Fruit fly (Drosophila melanogaster): ENCODE data around the gene CG31272.

Gene CG31272

DNA sequence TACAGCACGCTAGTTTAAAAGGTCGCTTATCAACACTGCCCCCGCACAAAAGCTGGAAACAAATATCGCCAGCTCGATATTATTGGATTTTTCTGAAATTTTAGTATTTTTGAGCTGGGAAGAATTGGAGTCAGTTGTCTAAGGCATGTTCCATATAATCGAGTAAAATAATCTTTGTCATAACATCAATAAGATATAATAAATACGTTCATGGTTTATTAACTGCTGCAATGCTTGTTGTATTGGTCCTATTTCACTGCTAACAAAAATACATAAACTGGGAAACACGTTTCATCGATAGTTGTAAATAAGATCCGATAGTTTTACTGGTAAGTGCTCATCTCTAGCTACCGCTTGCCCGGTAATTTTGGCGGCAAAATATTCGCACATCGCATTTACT is 29.0 kb upstream of the CG31272 start, which contains the start of the genes Art1 and Mcm5 (continued):
- peak; percentile 92 for TF ChIP-seq unc-4 (GFP tag; IDR thresholded peaks at IDR 0.05; ENCODE audit: partially characterized antibody)
- no peak for TF ChIP-seq ab (GFP tag; optimal IDR thresholded peaks at IDR 0.05)
- TF ChIP-seq CG1792 (GFP tag; optimal IDR thresholded peaks at IDR 0.05) = peak; percentile 19
- TF ChIP-seq B-H1 (GFP tag; IDR thresholded peaks at IDR 0.05) = no peak
- TF ChIP-seq br (optimal IDR thresholded peaks at IDR 0.05) = no peak
- TF ChIP-seq tll (GFP tag; optimal IDR thresholded peaks at IDR 0.05) = peak; percentile 31 to 59
- TF ChIP-seq slou (GFP tag; optimal IDR thresholded peaks at IDR 0.05) = no peak
- TF ChIP-seq sqz (GFP tag; optimal IDR thresholded peaks at IDR 0.05) = no peak
- no peak for TF ChIP-seq CG12942 (GFP tag; optimal IDR thresholded peaks at IDR 0.05)
- TF ChIP-seq CG6175 (GFP tag; IDR thresholded peaks at IDR 0.05) = no peak
- TF ChIP-seq CG12104 (GFP tag; optimal IDR thresholded peaks at IDR 0.05) = peak; percentile 30
- TF ChIP-seq inv (GFP tag; IDR thresholded peaks at IDR 0.05; ENCODE audit: partially characterized antibody) = peak; percentile 91
- peak; percentile 56 to 61 for TF ChIP-seq dpn (GFP tag; optimal IDR thresholded peaks at IDR 0.05)
- TF ChIP-seq CG9797 (GFP tag; optimal IDR thresholded peaks at IDR 0.05) = peak; percentile 89
- no peak for TF ChIP-seq gt (GFP tag; IDR thresholded peaks at IDR 0.05)
- TF ChIP-seq cwo (GFP tag; optimal IDR thresholded peaks at IDR 0.05) = no peak
- no peak for TF ChIP-seq CG7271 (tag; optimal IDR thresholded peaks at IDR 0.05)
- TF ChIP-seq CG13123 (GFP tag; optimal IDR thresholded peaks at IDR 0.05) = peak; percentile 12
- peak; percentile 17 for TF ChIP-seq CG18599 (GFP tag; optimal IDR thresholded peaks at IDR 0.05)
- no peak for TF ChIP-seq CG18619 (GFP tag; optimal IDR thresholded peaks at IDR 0.05)
- TF ChIP-seq ap (GFP tag; IDR thresholded peaks at IDR 0.05) = no peak
- TF ChIP-seq CG10959 (GFP tag; IDR thresholded peaks at IDR 0.05) = no peak
- TF ChIP-seq pfk (GFP tag; optimal IDR thresholded peaks at IDR 0.05) = no peak
- TF ChIP-seq dm (GFP tag; optimal IDR thresholded peaks at IDR 0.05) = peak; percentile 92
- no peak for TF ChIP-seq CG10462 (GFP tag; optimal IDR thresholded peaks at IDR 0.05)
- TF ChIP-seq btn (GFP tag; optimal IDR thresholded peaks at IDR 0.05) = no peak
- no peak for TF ChIP-seq CG12299 (tag; optimal IDR thresholded peaks at IDR 0.05)
- TF ChIP-seq CG8478 (optimal IDR thresholded peaks at IDR 0.05) = no peak
- no peak for TF ChIP-seq bowl (GFP tag; IDR thresholded peaks at IDR 0.05)
- TF ChIP-seq ttk (GFP tag; IDR thresholded peaks at IDR 0.05) = no peak
- no peak; the same call in 1 of the 2 replicates for TF ChIP-seq tna (GFP tag; IDR thresholded peaks at IDR 0.05; ENCODE audit: partially characterized antibody)
- TF ChIP-seq D (optimal IDR thresholded peaks at IDR 0.05) = no peak
- no peak for TF ChIP-seq D (GFP tag; optimal IDR thresholded peaks at IDR 0.05)
- TF ChIP-seq tup (GFP tag; optimal IDR thresholded peaks at IDR 0.05) = no peak
- TF ChIP-seq schlank (tag; optimal IDR thresholded peaks at IDR 0.05) = no peak
- TF ChIP-seq CG18764 (GFP tag; optimal IDR thresholded peaks at IDR 0.05) = peak; percentile 27
- TF ChIP-seq TFAM (GFP tag; optimal IDR thresholded peaks at IDR 0.05) = no peak
- peak; percentile 49 for TF ChIP-seq CG17829 (tag; optimal IDR thresholded peaks at IDR 0.05)
- TF ChIP-seq nau (GFP tag; optimal IDR thresholded peaks at IDR 0.05) = no peak
- no peak for TF ChIP-seq fd96Cb (tag; optimal IDR thresholded peaks at IDR 0.05)
- no peak for TF ChIP-seq CG31365 (tag; optimal IDR thresholded peaks at IDR 0.05)
- peak; percentile 86 for TF ChIP-seq amos (GFP tag; IDR thresholded peaks at IDR 0.05; ENCODE audit: partially characterized antibody)
- TF ChIP-seq Bteb2 (GFP tag; optimal IDR thresholded peaks at IDR 0.05) = peak; percentile 50
- peak in 1 of 2 experiments; percentile 49 for TF ChIP-seq Pdp1 (GFP tag; optimal IDR thresholded peaks at IDR 0.05)
- TF ChIP-seq unpg (GFP tag; optimal IDR thresholded peaks at IDR 0.05) = no peak
- TF ChIP-seq Abd-B (GFP tag; optimal IDR thresholded peaks at IDR 0.05) = peak; percentile 51
- TF ChIP-seq Lhr (GFP tag; optimal IDR thresholded peaks at IDR 0.05) = peak; percentile 52
- TF ChIP-seq zen2 (GFP tag; IDR thresholded peaks at IDR 0.05; ENCODE audit: partially characterized antibody) = peak; percentile 75; the same call in 2 of the 3 replicates
- no peak for TF ChIP-seq rib (GFP tag; IDR thresholded peaks at IDR 0.05)
- TF ChIP-seq odd (GFP tag; optimal IDR thresholded peaks at IDR 0.05) = no peak
- TF ChIP-seq Usf (GFP tag; optimal IDR thresholded peaks at IDR 0.05) = no peak

All from whole organism, embryonic.